Fruit fly (Drosophila melanogaster) whole organism, embryonic: ENCODE results near the gene CG9449.

Source experiments
- Atf-2 ChIP-seq: fragments of 200-800 bp; sonication (Bioruptor generic); optimal IDR thresholded peaks from 2 replicates; lab custom pipeline; 2016; ENCODE audit warnings: missing biosample characterization, missing genetic modification characterization
- Atf3 ChIP-seq: fragments of 200-800 bp; sonication (Bioruptor generic); optimal IDR thresholded peaks from 3 replicates; lab custom pipeline; 2016; ENCODE audit warnings: missing biosample characterization, missing genetic modification characterization
- CG10274 ChIP-seq: fragments of 200-800 bp; sonication (Bioruptor generic); optimal IDR thresholded peaks from 3 replicates; lab custom pipeline; 2017; ENCODE audit warnings: missing biosample characterization, mild to moderate bottlenecking, missing genetic modification characterization
- CG11504 ChIP-seq: fragments of 200-800 bp; sonication (Bioruptor generic); optimal IDR thresholded peaks from 3 replicates; lab custom pipeline; 2019; ENCODE audit warnings: missing biosample characterization, mild to moderate bottlenecking, missing genetic modification characterization, moderate library complexity
- CG11695 ChIP-seq: fragments of 200-800 bp; sonication (Bioruptor generic); IDR thresholded peaks from 3 replicates; pipeline ENCODE4 v1.3.6; 2022; ENCODE audit warnings: missing biosample characterization, missing genetic modification characterization
- CG13775 ChIP-seq: fragments of 200-800 bp; sonication (Bioruptor generic); optimal IDR thresholded peaks from 3 replicates; lab custom pipeline; 2017; ENCODE audit warnings: missing biosample characterization, mild to moderate bottlenecking, missing genetic modification characterization
- CG17912 ChIP-seq: fragments of 200-800 bp; sonication (Bioruptor generic); optimal IDR thresholded peaks from 2 replicates; lab custom pipeline; 2018; ENCODE audit warnings: missing biosample characterization, mild to moderate bottlenecking, missing genetic modification characterization
- CG1832 ChIP-seq: fragments of 200-800 bp; sonication (Bioruptor generic); optimal IDR thresholded peaks from 2 replicates; lab custom pipeline; 2017; ENCODE audit warnings: missing biosample characterization, mild to moderate bottlenecking, missing genetic modification characterization, inconsistent platforms
- CG2129 ChIP-seq: fragments of 200-800 bp; sonication (Bioruptor generic); IDR thresholded peaks from 2 replicates; pipeline ENCODE4 v1.3.6; 2022; ENCODE audit warnings: missing biosample characterization, missing genetic modification characterization; ENCODE audit not compliant: partially characterized antibody
- CG2678 ChIP-seq: fragments of 200-800 bp; sonication (Bioruptor generic); optimal IDR thresholded peaks from 3 replicates; lab custom pipeline; 2019; ENCODE audit warnings: missing biosample characterization, mild to moderate bottlenecking, missing genetic modification characterization, moderate library complexity
- CG2875 ChIP-seq: fragments of 200-800 bp; sonication (Bioruptor generic); optimal IDR thresholded peaks from 2 replicates; lab custom pipeline; 2017; ENCODE audit warnings: missing biosample characterization, mild to moderate bottlenecking, missing genetic modification characterization, missing genetic modification reagents
- CG31224 ChIP-seq: fragments of 200-800 bp; sonication (Bioruptor generic); IDR thresholded peaks from 2 replicates; pipeline ENCODE4 v1.3.6; 2022; ENCODE audit warnings: missing biosample characterization, missing genetic modification characterization
- CG33557 ChIP-seq: fragments of 200-800 bp; sonication (Bioruptor generic); optimal IDR thresholded peaks from 2 replicates; lab custom pipeline; 2019; ENCODE audit warnings: missing biosample characterization, mild to moderate bottlenecking, missing genetic modification characterization, moderate library complexity
- CG34422 ChIP-seq: fragments of 200-800 bp; sonication (Bioruptor generic); IDR thresholded peaks from 3 replicates; pipeline ENCODE4 v1.3.6; 2022; ENCODE audit warnings: missing biosample characterization, missing genetic modification characterization
- CG3838 ChIP-seq: fragments of 200-800 bp; sonication (Bioruptor generic); optimal IDR thresholded peaks from 3 replicates; lab custom pipeline; 2016; ENCODE audit warnings: missing biosample characterization, missing genetic modification characterization
- CG4820 ChIP-seq: fragments of 200-800 bp; sonication (Bioruptor generic); optimal IDR thresholded peaks from 3 replicates; lab custom pipeline; 2016; ENCODE audit warnings: missing biosample characterization, missing genetic modification characterization
- CG6654 ChIP-seq: fragments of 200-800 bp; sonication (Bioruptor generic); optimal IDR thresholded peaks from 2 replicates; lab custom pipeline; 2017; ENCODE audit warnings: missing biosample characterization, mild to moderate bottlenecking, missing genetic modification characterization
- CG6813 ChIP-seq: fragments of 200-800 bp; sonication (Bioruptor generic); optimal IDR thresholded peaks from 2 replicates; lab custom pipeline; 2017; ENCODE audit warnings: missing biosample characterization, missing genetic modification characterization, mild to moderate bottlenecking, moderate library complexity, missing genetic modification reagents
- CG9437 ChIP-seq: fragments of 200-800 bp; sonication (Bioruptor generic); optimal IDR thresholded peaks from 2 replicates; lab custom pipeline; 2018; ENCODE audit warnings: missing biosample characterization, mild to moderate bottlenecking, missing genetic modification characterization
- H2.0 ChIP-seq: fragments of 200-800 bp; sonication (Bioruptor generic); IDR thresholded peaks from 2 replicates; pipeline ENCODE4 v1.3.6; 2022; ENCODE audit warnings: missing biosample characterization, missing genetic modification characterization
- Jarid2 ChIP-seq: fragments of 200-800 bp; sonication (Bioruptor generic); optimal IDR thresholded peaks from 3 replicates; lab custom pipeline; 2017; ENCODE audit warnings: mild to moderate bottlenecking, missing biosample characterization, missing genetic modification reagents, missing genetic modification characterization
- Lim3 ChIP-seq: fragments of 200-800 bp; sonication (Bioruptor generic); IDR thresholded peaks from 2 replicates; pipeline ENCODE4 v1.3.6; 2022; ENCODE audit warnings: missing biosample characterization, missing genetic modification characterization
- MESR4 ChIP-seq: fragments of 200-800 bp; sonication (Bioruptor generic); optimal IDR thresholded peaks from 2 replicates; lab custom pipeline; 2018; ENCODE audit warnings: missing biosample characterization, mild to moderate bottlenecking, missing genetic modification characterization, moderate library complexity
- Mad ChIP-seq: fragments of 200-800 bp; sonication (Bioruptor generic); optimal IDR thresholded peaks from 2 replicates; lab custom pipeline; 2016; ENCODE audit warnings: missing biosample characterization, missing genetic modification characterization
- Meics ChIP-seq: fragments of 200-800 bp; sonication (Bioruptor generic); optimal IDR thresholded peaks from 2 replicates; lab custom pipeline; 2017; ENCODE audit warnings: missing biosample characterization, mild to moderate bottlenecking, missing genetic modification characterization
- NC2α ChIP-seq: fragments of 200-800 bp; sonication (Bioruptor generic); optimal IDR thresholded peaks from 2 replicates; lab custom pipeline; 2016; ENCODE audit warnings: missing biosample characterization, missing genetic modification characterization
- Nf-YB ChIP-seq: fragments of 200-800 bp; sonication (Bioruptor generic); optimal IDR thresholded peaks from 3 replicates; lab custom pipeline; 2019; ENCODE audit warnings: missing biosample characterization, mild to moderate bottlenecking, missing genetic modification characterization, moderate library complexity
- Nf-YC ChIP-seq: fragments of 200-800 bp; optimal IDR thresholded peaks from 3 replicates; lab custom pipeline; 2019; ENCODE audit warnings: missing biosample characterization, mild to moderate bottlenecking, missing genetic modification characterization, moderate library complexity
- Poxn ChIP-seq: fragments of 200-800 bp; sonication (Bioruptor generic); IDR thresholded peaks from 2 replicates; pipeline ENCODE4 v1.3.6; 2022; ENCODE audit warnings: missing biosample characterization, missing genetic modification characterization
- Xbp1 ChIP-seq: fragments of 200-800 bp; sonication (Bioruptor generic); optimal IDR thresholded peaks from 3 replicates; lab custom pipeline; 2016; ENCODE audit warnings: missing biosample characterization, mild to moderate bottlenecking, missing genetic modification characterization
- Xrp1 ChIP-seq: fragments of 200-800 bp; sonication (Bioruptor generic); IDR thresholded peaks from 2 replicates; pipeline ENCODE4 v1.3.6; 2022; ENCODE audit warnings: missing biosample characterization, missing genetic modification characterization
- ab ChIP-seq: fragments of 200-800 bp; sonication (Bioruptor generic); optimal IDR thresholded peaks from 2 replicates; lab custom pipeline; 2016; ENCODE audit warnings: missing biosample characterization, missing genetic modification characterization
- bsh ChIP-seq, 2 experiments: fragments of 200-800 bp; sonication (Bioruptor generic); optimal IDR thresholded peaks; 2 replicates each; lab custom pipeline; 2017 to 2018; ENCODE audit warnings: mild to moderate bottlenecking in 2 of 2, missing biosample characterization in 2 of 2, missing genetic modification characterization in 2 of 2, moderate library complexity in 1 of 2
- btn ChIP-seq: fragments of 200-800 bp; sonication (Bioruptor generic); optimal IDR thresholded peaks from 2 replicates; lab custom pipeline; 2016; ENCODE audit warnings: missing biosample characterization, missing genetic modification characterization
- chn ChIP-seq: fragments of 200-800 bp; sonication (Bioruptor generic); optimal IDR thresholded peaks from 2 replicates; lab custom pipeline; 2016; ENCODE audit warnings: missing biosample characterization, missing genetic modification characterization
- dmrt11E ChIP-seq: fragments of 200-800 bp; sonication (Bioruptor generic); optimal IDR thresholded peaks from 3 replicates; lab custom pipeline; 2018; ENCODE audit warnings: missing biosample characterization, mild to moderate bottlenecking, missing genetic modification characterization, moderate library complexity
- gsb ChIP-seq: fragments of 200-800 bp; sonication (Bioruptor generic); IDR thresholded peaks from 2 replicates; pipeline ENCODE4 v1.3.6; 2022; ENCODE audit warnings: missing biosample characterization, missing genetic modification characterization
- hbn ChIP-seq: fragments of 200-800 bp; sonication (Bioruptor generic); IDR thresholded peaks from 2 replicates; pipeline ENCODE4 v1.3.6; 2022; ENCODE audit warnings: missing biosample characterization, missing genetic modification characterization; ENCODE audit not compliant: partially characterized antibody
- hth ChIP-seq: fragments of >200 bp; optimal IDR thresholded peaks from 2 replicates; lab custom pipeline; 2017; ENCODE audit warnings: inconsistent platforms
- insv ChIP-seq, 2 experiments: fragments of 200-800 bp; sonication (Bioruptor generic); optimal IDR thresholded peaks; 3 replicates each; lab custom pipeline; 2016 to 2018; ENCODE audit warnings: missing biosample characterization in 2 of 2, missing genetic modification characterization in 2 of 2
- jigr1 ChIP-seq: fragments of 200-800 bp; sonication (Bioruptor generic); IDR thresholded peaks from 3 replicates; pipeline ENCODE4 v1.3.6; 2022; ENCODE audit warnings: missing biosample characterization, missing genetic modification characterization
- maf-S ChIP-seq: fragments of 200-800 bp; sonication (Bioruptor generic); optimal IDR thresholded peaks from 2 replicates; lab custom pipeline; 2016; ENCODE audit warnings: missing biosample characterization, missing genetic modification characterization
- mirr ChIP-seq: fragments of 200-800 bp; sonication (Bioruptor generic); optimal IDR thresholded peaks from 3 replicates; lab custom pipeline; 2018; ENCODE audit warnings: missing biosample characterization, mild to moderate bottlenecking, missing genetic modification characterization
- nau ChIP-seq: fragments of 200-800 bp; sonication (Bioruptor generic); optimal IDR thresholded peaks from 3 replicates; lab custom pipeline; 2017; ENCODE audit warnings: missing biosample characterization, mild to moderate bottlenecking, missing genetic modification characterization, missing genetic modification reagents
- oc ChIP-seq: fragments of 200-800 bp; sonication (Bioruptor generic); optimal IDR thresholded peaks from 2 replicates; lab custom pipeline; 2018; ENCODE audit warnings: missing biosample characterization, mild to moderate bottlenecking, missing genetic modification characterization, moderate library complexity
- pho ChIP-seq: fragments of 200-800 bp; sonication (Bioruptor generic); optimal IDR thresholded peaks from 2 replicates; lab custom pipeline; 2016; ENCODE audit warnings: missing biosample characterization, missing genetic modification characterization
- phol ChIP-seq: fragments of 200-800 bp; sonication (Bioruptor generic); optimal IDR thresholded peaks from 3 replicates; lab custom pipeline; 2018; ENCODE audit warnings: missing biosample characterization, mild to moderate bottlenecking, missing genetic modification characterization, moderate library complexity
- repo ChIP-seq: fragments of 200-800 bp; sonication (Bioruptor generic); optimal IDR thresholded peaks from 2 replicates; lab custom pipeline; 2016; ENCODE audit warnings: missing biosample characterization, missing genetic modification characterization
- rib ChIP-seq: fragments of 200-800 bp; sonication (Bioruptor generic); IDR thresholded peaks from 2 replicates; pipeline ENCODE4 v1.3.6; 2022; ENCODE audit warnings: missing biosample characterization, missing genetic modification characterization
- row ChIP-seq: fragments of 200-800 bp; sonication (Bioruptor generic); IDR thresholded peaks from 3 replicates; pipeline ENCODE4 v1.3.6; 2022; ENCODE audit warnings: missing biosample characterization, missing genetic modification characterization
- vfl ChIP-seq: fragments of 200-800 bp; sonication (Bioruptor generic); optimal IDR thresholded peaks from 2 replicates; lab custom pipeline; 2016; ENCODE audit warnings: missing biosample characterization, missing genetic modification characterization

Gene CG9449

DNA sequence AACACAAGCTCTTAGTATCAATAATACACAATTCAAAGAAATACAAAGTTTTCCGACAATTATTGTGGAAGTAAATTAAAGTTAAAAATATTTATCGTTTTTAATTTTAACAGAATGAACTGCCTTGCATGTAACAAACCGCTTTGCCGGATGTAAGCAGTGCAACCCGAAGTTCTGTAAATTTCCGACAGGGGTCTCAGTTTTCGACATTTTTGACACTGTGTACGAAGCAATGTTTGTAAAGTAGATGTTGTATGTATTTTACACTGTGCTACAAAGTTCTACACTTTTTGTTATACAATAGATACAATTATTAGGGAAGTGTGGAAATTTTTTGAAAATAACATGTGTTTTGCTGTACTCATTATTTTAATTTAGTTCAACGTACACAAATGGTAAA is 19.0 kb upstream of the CG9449 start (continued):
- peak; percentile 44 for TF ChIP-seq oc (tag; lab: Kevin White, UChicago)
- peak; percentile 40; the same call in 1 of the 2 replicates for TF ChIP-seq Lim3 (GFP tag; lab: Robert Waterston, UW)
- peak; percentile 78 for TF ChIP-seq NC2α (GFP tag; lab: Kevin White, UChicago)
- peak; percentile 92 for TF ChIP-seq repo (GFP tag; lab: Kevin White, UChicago)
- peak; percentile 85 for TF ChIP-seq CG4820 (GFP tag; lab: Kevin White, UChicago)
- TF ChIP-seq CG11504 (tag; lab: Kevin White, UChicago): peak; percentile 80
- peak; percentile 31; the same call in 1 of the 3 replicates for TF ChIP-seq jigr1 (GFP tag; lab: Robert Waterston, UW)
- TF ChIP-seq CG10274: peak; percentile 83
- peak; percentile 76 for TF ChIP-seq Atf-2 (GFP tag; lab: Kevin White, UChicago)
- peak; percentile 79 for TF ChIP-seq dmrt11E (tag; lab: Kevin White, UChicago)
- TF ChIP-seq Mad (GFP tag; lab: Kevin White, UChicago): peak; percentile 81
- TF ChIP-seq hbn (GFP tag; lab: Robert Waterston, UW): no peak
- peak; percentile 84 for TF ChIP-seq vfl (GFP tag; lab: Kevin White, UChicago)
- no peak for TF ChIP-seq CG2129 (GFP tag; lab: Robert Waterston, UW)
- TF ChIP-seq Nf-YB: no peak
- TF ChIP-seq hth (lab: Kevin White, UChicago): no peak
- peak; percentile 59 for TF ChIP-seq ab (GFP tag; lab: Kevin White, UChicago)
- TF ChIP-seq CG11695: peak; percentile 77
- peak; percentile 76 for TF ChIP-seq CG6813 (GFP tag; lab: Kevin White, UChicago)
- TF ChIP-seq CG2875: peak; percentile 85
- peak; percentile 73 for TF ChIP-seq Jarid2
- no peak for TF ChIP-seq MESR4
- peak; percentile 69 for TF ChIP-seq CG6654 (GFP tag; lab: Kevin White, UChicago)
- TF ChIP-seq H2.0: peak; percentile 93
- no peak for TF ChIP-seq Nf-YC (tag; lab: Kevin White, UChicago)
- no peak; the same call in 1 of the 3 replicates for TF ChIP-seq row (GFP tag; lab: Robert Waterston, UW)
- peak; percentile 94 for TF ChIP-seq CG34422 (GFP tag; lab: Robert Waterston, UW)
- TF ChIP-seq insv (GFP tag; optimal IDR thresholded peaks at IDR 0.05; lab: Kevin White, UChicago): peak in 1 of 2 experiments; percentile 62
- TF ChIP-seq rib (GFP tag; lab: Robert Waterston, UW): no peak; the same call in 1 of the 2 replicates
- TF ChIP-seq pho (GFP tag; lab: Kevin White, UChicago): peak; percentile 75
- TF ChIP-seq mirr (GFP tag; lab: Kevin White, UChicago): peak; percentile 90
- peak; percentile 92 for TF ChIP-seq maf-S
- no peak; the same call in 1 of the 2 replicates for TF ChIP-seq Xrp1 (GFP tag; lab: Robert Waterston, UW)
- peak; percentile 59 for TF ChIP-seq CG33557 (GFP tag; lab: Kevin White, UChicago)
- TF ChIP-seq Meics (GFP tag; lab: Kevin White, UChicago): peak; percentile 92
- TF ChIP-seq bsh (GFP tag; optimal IDR thresholded peaks at IDR 0.05; lab: Kevin White, UChicago): no peak
- peak; percentile 84 for TF ChIP-seq CG13775
- peak; percentile 64 for TF ChIP-seq Poxn (GFP tag; lab: Robert Waterston, UW)
- TF ChIP-seq CG17912: peak; percentile 89
- peak; percentile 52 for TF ChIP-seq nau
- peak; percentile 85 for TF ChIP-seq btn
- TF ChIP-seq gsb (GFP tag; lab: Robert Waterston, UW): peak; percentile 81
- peak; percentile 60 for TF ChIP-seq CG3838
- TF ChIP-seq CG31224 (GFP tag; lab: Robert Waterston, UW): peak; percentile 84
- TF ChIP-seq Xbp1 (GFP tag; lab: Kevin White, UChicago): peak; percentile 90
- TF ChIP-seq phol (tag; lab: Kevin White, UChicago): peak; percentile 90
- no peak for TF ChIP-seq CG1832
- TF ChIP-seq CG9437: peak; percentile 45
- TF ChIP-seq chn (GFP tag; lab: Kevin White, UChicago): peak; percentile 75
- TF ChIP-seq Atf3 (GFP tag; lab: Kevin White, UChicago): peak; percentile 79
- TF ChIP-seq CG2678 (tag; lab: Kevin White, UChicago): no peak
